Fruit fly (Drosophila melanogaster) whole organism, wandering third instar larva: ENCODE data around the gene CG43137.

Experiments
- Abd-B ChIP-seq: fragments of >200 bp; optimal IDR thresholded peaks from 2 replicates; lab custom pipeline; 2017; ENCODE audit warnings: missing biosample characterization, missing genetic modification characterization
- CG32264 ChIP-seq: fragments of 200-800 bp; sonication (Bioruptor generic); optimal IDR thresholded peaks from 2 replicates; lab custom pipeline; 2016; ENCODE audit warnings: missing biosample characterization, missing genetic modification characterization
- CrebA ChIP-seq: fragments of 200-800 bp; sonication (Bioruptor generic); optimal IDR thresholded peaks from 2 replicates; lab custom pipeline; 2016; ENCODE audit warnings: missing biosample characterization, mild to moderate bottlenecking, missing genetic modification characterization, borderline replicate concordance
- Dfd ChIP-seq: fragments of >200 bp; optimal IDR thresholded peaks from 2 replicates; lab custom pipeline; 2017; ENCODE audit warnings: missing biosample characterization, missing genetic modification characterization
- Dif ChIP-seq: fragments of 200-275, 200-300 bp; sonication (Bioruptor generic); optimal IDR thresholded peaks from 2 replicates; lab custom pipeline; 2018; ENCODE audit warnings: missing biosample characterization, missing genetic modification characterization; ENCODE audit not compliant: partially characterized antibody
- GATAd ChIP-seq: sonication (Bioruptor generic); optimal IDR thresholded peaks from 2 replicates; lab custom pipeline; 2016; ENCODE audit warnings: missing biosample characterization, missing genetic modification characterization
- HLH106 ChIP-seq: fragments of 200-800 bp; optimal IDR thresholded peaks from 3 replicates; lab custom pipeline; 2019; ENCODE audit warnings: missing biosample characterization, mild to moderate bottlenecking, missing genetic modification characterization, moderate library complexity
- Hnf4 ChIP-seq: fragments of 200-800 bp; sonication (Bioruptor generic); optimal IDR thresholded peaks from 2 replicates; lab custom pipeline; 2016; ENCODE audit warnings: missing biosample characterization, mild to moderate bottlenecking, missing genetic modification characterization
- Hr78 ChIP-seq: fragments of >200 bp; optimal IDR thresholded peaks from 2 replicates; lab custom pipeline; 2017; ENCODE audit warnings: missing biosample characterization, missing genetic modification characterization
- Hr83 ChIP-seq: fragments of 200-300 bp; sonication (Bioruptor generic); optimal IDR thresholded peaks from 2 replicates; lab custom pipeline; 2016; ENCODE audit warnings: missing biosample characterization, mild to moderate bottlenecking, missing genetic modification characterization, moderate library complexity; ENCODE audit not compliant: poor library complexity, severe bottlenecking
- Jra ChIP-seq: sonication (Bioruptor generic); optimal IDR thresholded peaks from 2 replicates; lab custom pipeline; 2016; ENCODE audit warnings: missing biosample characterization, missing genetic modification characterization
- Mio ChIP-seq: sonication (Bioruptor generic); optimal IDR thresholded peaks from 2 replicates; lab custom pipeline; 2016; ENCODE audit warnings: missing biosample characterization, missing genetic modification characterization
- Myc ChIP-seq: fragments of >200 bp; optimal IDR thresholded peaks from 2 replicates; lab custom pipeline; 2017
- N ChIP-seq: fragments of >200 bp; optimal IDR thresholded peaks from 2 replicates; lab custom pipeline; 2018; ENCODE audit warnings: missing biosample characterization, missing external identifiers, missing genetic modification characterization
- Sp1 ChIP-seq: fragments of 200-800 bp; sonication (Bioruptor generic); optimal IDR thresholded peaks from 3 replicates; lab custom pipeline; 2019; ENCODE audit warnings: missing biosample characterization, mild to moderate bottlenecking, missing genetic modification characterization, moderate library complexity
- Vsx2 ChIP-seq: fragments of 200-300, 225-300 bp; sonication (Bioruptor generic); optimal IDR thresholded peaks from 2 replicates; lab custom pipeline; 2018; ENCODE audit warnings: missing biosample characterization, missing genetic modification characterization; ENCODE audit not compliant: partially characterized antibody
- br ChIP-seq: fragments of 200-800 bp; sonication (Bioruptor generic); optimal IDR thresholded peaks from 2 replicates; lab custom pipeline; 2016; ENCODE audit warnings: missing biosample characterization, missing genetic modification characterization
- dl ChIP-seq, 2 experiments: fragments of 175-275, 200-275 bp in 1 of 2; fragments of 200-275 bp in 1 of 2; sonication (Bioruptor generic); optimal IDR thresholded peaks; lab custom pipeline; 2018; ENCODE audit warnings: mild to moderate bottlenecking in 2 of 2, missing biosample characterization in 2 of 2, missing genetic modification characterization in 2 of 2, moderate library complexity in 2 of 2; ENCODE audit not compliant: partially characterized antibody in 2 of 2, insufficient read depth in 1 of 2
- dmrt93B ChIP-seq: fragments of 200-800 bp; sonication (Bioruptor generic); optimal IDR thresholded peaks from 2 replicates; lab custom pipeline; 2018; ENCODE audit warnings: missing biosample characterization, mild to moderate bottlenecking, missing genetic modification characterization
- dsf ChIP-seq: sonication (Bioruptor generic); optimal IDR thresholded peaks from 2 replicates; lab custom pipeline; 2016; ENCODE audit warnings: missing biosample characterization, missing genetic modification characterization, borderline replicate concordance
- ey ChIP-seq: fragments of 200-800 bp; sonication (Bioruptor generic); optimal IDR thresholded peaks from 2 replicates; lab custom pipeline; 2016; ENCODE audit warnings: missing biosample characterization, missing genetic modification characterization
- foxo ChIP-seq, 2 experiments: fragments of 200-800 bp; sonication (Bioruptor generic); optimal IDR thresholded peaks; 2 replicates in 1 of 2; 3 replicates in 1 of 2; lab custom pipeline; 2016 to 2017; ENCODE audit warnings: missing biosample characterization in 2 of 2, missing genetic modification characterization in 2 of 2
- fru ChIP-seq: fragments of 200-800 bp; sonication (Bioruptor generic); optimal IDR thresholded peaks from 3 replicates; lab custom pipeline; 2016; ENCODE audit warnings: missing biosample characterization, mild to moderate bottlenecking, missing genetic modification characterization
- h ChIP-seq: fragments of 200-800 bp; sonication (Bioruptor generic); optimal IDR thresholded peaks from 3 replicates; lab custom pipeline; 2016; ENCODE audit warnings: missing biosample characterization, mild to moderate bottlenecking, missing genetic modification characterization
- jim ChIP-seq: fragments of 175-275, 200-325 bp; sonication (Bioruptor generic); optimal IDR thresholded peaks from 2 replicates; lab custom pipeline; 2016; ENCODE audit warnings: missing biosample characterization, mild to moderate bottlenecking, missing genetic modification characterization
- lola ChIP-seq: fragments of >200 bp; optimal IDR thresholded peaks from 2 replicates; lab custom pipeline; 2017; ENCODE audit warnings: missing biosample characterization, missing genetic modification characterization
- pan ChIP-seq: fragments of >200 bp; optimal IDR thresholded peaks from 2 replicates; lab custom pipeline; 2017
- psq ChIP-seq: fragments of 200-800 bp; sonication (Bioruptor generic); optimal IDR thresholded peaks from 3 replicates; lab custom pipeline; 2017; ENCODE audit warnings: missing biosample characterization, mild to moderate bottlenecking, missing genetic modification characterization, moderate library complexity
- sage ChIP-seq: fragments of 200-800 bp; sonication (Bioruptor generic); optimal IDR thresholded peaks from 2 replicates; lab custom pipeline; 2016; ENCODE audit warnings: missing biosample characterization, mild to moderate bottlenecking, missing genetic modification characterization
- tai ChIP-seq: sonication (Bioruptor generic); optimal IDR thresholded peaks from 2 replicates; lab custom pipeline; 2016; ENCODE audit warnings: missing biosample characterization, missing genetic modification characterization
- usp ChIP-seq: fragments of >200 bp; optimal IDR thresholded peaks from 2 replicates; lab custom pipeline; 2017; ENCODE audit warnings: missing biosample characterization, missing genetic modification characterization
- woc ChIP-seq: sonication (Bioruptor generic); optimal IDR thresholded peaks from 2 replicates; lab custom pipeline; 2016; ENCODE audit warnings: missing biosample characterization, mild to moderate bottlenecking, missing genetic modification characterization

Gene CG43137

DNA sequence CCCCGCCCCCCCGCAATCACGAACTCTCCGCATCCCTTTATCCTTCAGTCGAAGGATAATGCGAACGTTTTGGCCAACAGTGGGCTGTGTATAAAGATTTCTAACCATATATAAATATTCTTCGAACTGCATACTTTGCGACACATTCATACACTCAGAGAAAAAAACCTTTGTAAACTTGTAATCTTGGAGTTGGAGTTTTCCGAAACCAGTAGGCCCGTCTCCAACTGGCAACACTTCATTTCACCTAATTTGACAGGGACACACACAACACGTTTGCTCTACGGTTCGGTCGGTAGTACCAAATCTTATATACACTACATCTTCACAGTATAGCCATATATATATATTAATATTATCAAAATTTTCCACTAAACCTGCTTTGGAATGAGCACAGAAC, 3.8 kb upstream of the CG43137 start, which contains the start of gene CG15764:
Gene CG15764, plus strand, starts transcription at position 301 of the 400 bp plus-strand sequence.
- no peak for TF ChIP-seq lola (GFP tag; lab: Kevin White, UChicago)
- TF ChIP-seq pan (lab: Kevin White, UChicago): no peak
- TF ChIP-seq br (GFP tag; lab: Kevin White, UChicago): no peak
- TF ChIP-seq Hr78 (GFP tag; lab: Kevin White, UChicago): no peak
- TF ChIP-seq ey: no peak
- no peak for TF ChIP-seq foxo (GFP tag; optimal IDR thresholded peaks at IDR 0.05; lab: Kevin White, UChicago)
- no peak for TF ChIP-seq CG32264 (GFP tag; lab: Kevin White, UChicago)
- no peak for TF ChIP-seq HLH106 (tag; lab: Kevin White, UChicago)
- TF ChIP-seq Dfd: no peak
- TF ChIP-seq fru (GFP tag; lab: Kevin White, UChicago): no peak
- TF ChIP-seq dmrt93B (GFP tag; lab: Kevin White, UChicago): no peak
- no peak for TF ChIP-seq CrebA (GFP tag; lab: Kevin White, UChicago)
- TF ChIP-seq N (GFP tag; lab: Kevin White, UChicago): no peak
- no peak for TF ChIP-seq usp (GFP tag; lab: Kevin White, UChicago)
- TF ChIP-seq Vsx2 (GFP tag; lab: Kevin White, UChicago): no peak

DNA sequence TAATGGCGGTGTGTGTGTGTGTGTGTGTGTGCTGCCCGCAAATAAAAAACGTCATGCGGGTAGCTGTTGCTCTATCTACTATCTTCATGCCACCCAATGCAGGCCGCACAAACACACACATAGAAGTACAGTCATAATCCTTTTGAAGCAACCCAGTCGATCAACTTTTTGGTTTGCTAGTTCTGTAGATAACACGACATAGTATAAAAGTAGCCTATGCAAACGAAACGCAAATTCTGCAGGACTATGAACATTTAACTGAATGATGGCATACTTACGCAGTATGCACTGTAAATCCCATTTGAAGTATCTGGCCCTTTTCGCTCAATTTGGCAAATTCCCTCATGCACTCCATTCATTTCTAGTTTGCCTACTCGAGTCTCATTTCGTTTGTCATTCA, 1.1 kb upstream of the CG43137 start:
- no peak for TF ChIP-seq tai (GFP tag; lab: Kevin White, UChicago)
- TF ChIP-seq fru (GFP tag; lab: Kevin White, UChicago): no peak
- TF ChIP-seq Dfd: no peak
- no peak for TF ChIP-seq Jra (GFP tag; lab: Kevin White, UChicago)
- TF ChIP-seq Abd-B: no peak
- no peak for TF ChIP-seq Hr83 (GFP tag; lab: Kevin White, UChicago)

DNA sequence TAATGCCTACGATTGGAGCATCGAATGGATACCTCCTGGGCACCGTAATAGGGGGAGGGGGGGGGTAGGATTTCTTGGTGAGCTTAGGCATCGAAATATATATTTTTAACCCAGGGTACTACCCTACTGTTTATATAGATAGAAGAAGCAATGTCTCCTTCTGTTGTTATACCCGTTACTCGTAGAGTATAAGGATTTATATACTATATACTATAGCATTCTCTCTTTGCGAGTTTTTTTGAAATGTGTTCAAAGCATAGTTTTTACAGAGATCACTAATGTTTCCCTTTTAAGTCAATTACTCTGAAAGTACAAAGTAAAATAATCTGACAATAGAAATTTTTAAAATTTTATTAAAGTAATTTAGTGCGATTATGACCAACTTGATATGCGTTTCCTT, 11.5 kb downstream of the CG43137 start, which contains the start of gene CG43136:
Gene CG43136, plus strand, starts transcription at position 301 of the 400 bp plus-strand sequence.
- TF ChIP-seq Mio (GFP tag; lab: Kevin White, UChicago) (no peak), Myc (no peak), ey (no peak), foxo (GFP tag; optimal IDR thresholded peaks at IDR 0.05; lab: Kevin White, UChicago) (no peak), fru (GFP tag; lab: Kevin White, UChicago) (no peak), lola (GFP tag; lab: Kevin White, UChicago) (no peak), Hnf4 (GFP tag; lab: Kevin White, UChicago) (no peak), woc (GFP tag; lab: Kevin White, UChicago) (no peak), dmrt93B (GFP tag; lab: Kevin White, UChicago) (no peak), Sp1 (GFP tag; lab: Kevin White, UChicago) (no peak), dl (GFP tag; optimal IDR thresholded peaks at IDR 0.05; lab: Kevin White, UChicago; ENCODE audit: insufficient read depth in 1 of 2, partially characterized antibody in 2 of 2) (no peak), Abd-B (no peak)

DNA sequence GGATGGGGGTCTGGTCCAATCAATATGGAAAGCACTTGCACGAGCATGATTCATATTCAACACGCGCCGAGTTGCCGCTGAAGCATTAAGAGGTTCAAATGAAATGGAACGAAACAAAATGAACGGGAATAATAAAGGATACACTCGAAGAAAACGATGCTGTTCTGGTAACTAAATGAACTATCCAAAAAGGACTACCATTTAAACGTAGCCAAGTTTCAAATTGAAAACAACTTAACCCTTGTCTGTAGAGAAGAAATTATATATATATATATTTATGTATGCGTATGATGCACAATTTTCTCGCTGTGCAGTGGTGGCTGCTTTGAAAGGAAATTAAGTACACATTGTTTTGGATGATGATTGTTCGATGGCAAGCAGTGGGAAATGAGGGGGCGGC, 12.3 kb downstream of the CG43137 start:
- TF ChIP-seq fru (GFP tag; lab: Kevin White, UChicago): no peak
- TF ChIP-seq, all 38 proteins: peak for 0

DNA sequence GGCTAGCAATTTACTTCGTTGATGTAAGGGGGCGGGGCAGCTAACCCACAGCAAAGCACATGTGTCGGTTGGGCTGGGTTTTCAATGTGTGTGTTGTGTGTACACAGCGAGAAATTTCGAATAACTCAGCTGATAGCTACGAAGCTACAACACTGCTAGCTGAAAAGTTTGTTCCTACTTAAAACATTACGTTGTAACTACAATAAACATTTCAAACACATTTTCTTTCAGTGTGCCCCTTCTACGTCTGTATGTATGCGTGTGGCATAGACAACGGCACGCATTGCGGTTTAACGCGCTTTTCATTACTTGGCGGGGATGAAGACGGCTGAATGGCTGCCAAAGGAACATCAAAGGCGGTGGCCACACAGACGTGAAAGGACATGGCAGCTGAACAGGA, 17.4 kb downstream of the CG43137 start:
- TF ChIP-seq GATAd (GFP tag; lab: Kevin White, UChicago) (no peak), foxo (GFP tag; optimal IDR thresholded peaks at IDR 0.05; lab: Kevin White, UChicago) (no peak), psq (GFP tag; lab: Kevin White, UChicago) (no peak), dsf (GFP tag; lab: Kevin White, UChicago) (no peak), Sp1 (GFP tag; lab: Kevin White, UChicago) (no peak), lola (GFP tag; lab: Kevin White, UChicago) (no peak), sage (GFP tag; lab: Kevin White, UChicago) (no peak), Hr78 (GFP tag; lab: Kevin White, UChicago) (no peak), CrebA (GFP tag; lab: Kevin White, UChicago) (no peak), fru (GFP tag; lab: Kevin White, UChicago) (no peak), ey (no peak)

DNA sequence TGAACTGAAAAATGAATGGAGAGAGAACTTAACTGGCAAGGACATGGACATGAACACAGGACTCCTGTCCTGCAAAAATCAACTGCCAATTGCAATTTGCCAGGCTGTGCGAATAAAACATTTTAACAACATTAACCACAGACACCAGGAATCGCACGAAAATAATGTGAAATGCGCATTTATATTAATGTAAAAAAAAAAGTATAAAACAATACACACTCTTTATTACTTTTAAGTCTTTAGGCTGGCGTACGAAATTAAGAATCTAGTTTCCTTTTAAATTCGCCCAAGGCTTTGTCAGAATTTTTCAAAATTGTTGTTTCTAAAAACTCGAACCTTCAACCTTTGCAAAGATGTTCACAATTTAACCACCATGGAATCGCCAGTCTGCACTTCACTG, 20.0 kb downstream of the CG43137 start, which contains the start of gene CG12729:
Gene CG12729, plus strand, starts transcription at position 301 of the 400 bp plus-strand sequence.
- TF ChIP-seq jim (no peak), Hr83 (GFP tag; lab: Kevin White, UChicago) (no peak), Mio (GFP tag; lab: Kevin White, UChicago) (no peak), dmrt93B (GFP tag; lab: Kevin White, UChicago) (no peak), Dif (GFP tag; lab: Kevin White, UChicago) (no peak), h (no peak), tai (GFP tag; lab: Kevin White, UChicago) (no peak), CG32264 (GFP tag; lab: Kevin White, UChicago) (no peak)
